Worm (Caenorhabditis elegans): Measurements from ENCODE around the gene C03H5.9.

- no peak for TF ChIP-seq snpc-4 (tag; optimal IDR thresholded peaks at IDR 0.05)
- TF ChIP-seq ces-1 (GFP tag; optimal IDR thresholded peaks at IDR 0.05) = no peak
- TF ChIP-seq nhr-237 (tag; optimal IDR thresholded peaks at IDR 0.05) = no peak
- no peak for TF ChIP-seq lsy-2 (tag; optimal IDR thresholded peaks at IDR 0.05)
- TF ChIP-seq ztf-11 (tag; optimal IDR thresholded peaks at IDR 0.05) = no peak
- TF ChIP-seq cnd-1 (tag; optimal IDR thresholded peaks at IDR 0.05) = no peak
- no peak for TF ChIP-seq unc-39 (tag; optimal IDR thresholded peaks at IDR 0.05)
- TF ChIP-seq elt-3 (tag; optimal IDR thresholded peaks at IDR 0.05) = no peak
- no peak for TF ChIP-seq nhr-28 (tag; optimal IDR thresholded peaks at IDR 0.05)
- no peak for TF ChIP-seq nhr-76 (tag; optimal IDR thresholded peaks at IDR 0.05)
- no peak for TF ChIP-seq ham-2 (GFP tag; optimal IDR thresholded peaks at IDR 0.05)
- no peak for TF ChIP-seq unc-62 (GFP tag; optimal IDR thresholded peaks at IDR 0.05)
- no peak for TF ChIP-seq elt-1 (tag; optimal IDR thresholded peaks at IDR 0.05; ENCODE audit: borderline replicate concordance, insufficient read depth)
Observed at ce11 chrII:372235-372634, 6.2 kb upstream of the C03H5.9 start.
